Fruit fly (Drosophila melanogaster) S2 (cell line): Measurements from ENCODE around the gene betaNACtes1.

ENCODE experiments used
- CG8478 ChIP-seq: fragments of >200 bp; optimal IDR thresholded peaks from 2 replicates; lab custom pipeline; 2018
- CTCF ChIP-seq, 2 experiments: fragments of >200 bp; optimal IDR thresholded peaks; 2 replicates each; lab custom pipeline; 2018

dm6 chrX:14218045-14218483 lies 45.6 kb upstream of the betaNACtes1 start:
- no peak for TF ChIP-seq CG8478 (lab: Kevin White, UChicago)
- no peak for TF ChIP-seq CTCF (optimal IDR thresholded peaks at IDR 0.05; lab: Kevin White, UChicago)
